Worm (Caenorhabditis elegans) whole organism, L4 larva: ENCODE measurements around the gene Y69H2.17.
A peak's percentile ranks its signal among the peaks of the same experiment; 100 is the strongest.

ENCODE experiments used
- F26F4.8 ChIP-seq: fragments of 200-800 bp; sonication (Bioruptor generic); conservative IDR thresholded peaks from 2 replicates; pipeline ENCODE4 v1.3.6; 2022; ENCODE audit warnings: missing genetic modification characterization, missing compliant biosample characterization
- F44E2.7 ChIP-seq: fragments of 200-800 bp; sonication (Bioruptor generic); IDR thresholded peaks from 2 replicates; pipeline ENCODE4 v2.1.2; 2022; ENCODE audit warnings: missing genetic modification characterization, missing compliant biosample characterization
- Y5F2A.4 ChIP-seq: fragments of 200-800 bp; sonication (Bioruptor generic); optimal IDR thresholded peaks from 2 replicates; lab custom pipeline; 2018; ENCODE audit warnings: mild to moderate bottlenecking, missing genetic modification characterization, missing compliant biosample characterization
- ZK546.5 ChIP-seq, 2 experiments: sonication (generic microtip); optimal IDR thresholded peaks; 2 replicates each; lab custom pipeline; 2017; ENCODE audit warnings: missing biosample characterization in 2 of 2, missing genetic modification characterization in 2 of 2
- ceh-28 ChIP-seq: fragments of 150-350 bp; optimal IDR thresholded peaks from 2 replicates; lab custom pipeline; 2014; ENCODE audit warnings: missing biosample characterization, missing genetic modification reagents, missing genetic modification characterization
- ceh-44 ChIP-seq: fragments of 200-800 bp; sonication (Bioruptor generic); IDR thresholded peaks from 2 replicates; pipeline ENCODE4 v1.3.6; 2022; ENCODE audit warnings: missing genetic modification reagents, missing genetic modification characterization, missing compliant biosample characterization
- ces-1 ChIP-seq: fragments of 150-350 bp; sonication (generic microtip); optimal IDR thresholded peaks from 4 replicates; lab custom pipeline; 2014; ENCODE audit warnings: missing biosample characterization, missing genetic modification reagents, missing genetic modification characterization
- ctbp-1 ChIP-seq: fragments of 200-800 bp; sonication (Bioruptor generic); IDR thresholded peaks from 2 replicates; pipeline ENCODE4 v1.3.6; 2022; ENCODE audit warnings: missing genetic modification reagents, missing genetic modification characterization, missing compliant biosample characterization
- daf-19 ChIP-seq: fragments of 200-800 bp; sonication (Bioruptor generic); conservative IDR thresholded peaks from 2 replicates; pipeline ENCODE4 v1.3.6; 2022; ENCODE audit warnings: missing genetic modification characterization, missing compliant biosample characterization
- daf-8 ChIP-seq: fragments of 200-800 bp; sonication (Bioruptor generic); IDR thresholded peaks from 2 replicates; pipeline ENCODE4 v1.3.6; 2022; ENCODE audit warnings: missing genetic modification characterization, missing compliant biosample characterization
- dmd-9 ChIP-seq: fragments of 200-800 bp; sonication (Bioruptor generic); IDR thresholded peaks from 2 replicates; pipeline ENCODE4 v1.3.6; 2022; ENCODE audit warnings: missing genetic modification reagents, missing genetic modification characterization, missing compliant biosample characterization
- dpl-1 ChIP-seq: fragments of 150-350 bp; optimal IDR thresholded peaks from 2 replicates; lab custom pipeline; 2014; ENCODE audit warnings: missing biosample characterization, missing genetic modification reagents, missing genetic modification characterization
- dve-1 ChIP-seq: sonication (generic microtip); optimal IDR thresholded peaks from 2 replicates; lab custom pipeline; 2017; ENCODE audit warnings: antibody characterized with exemption, mild to moderate bottlenecking, missing genetic modification characterization, missing compliant biosample characterization; ENCODE audit not compliant: insufficient read depth
- hlh-11 ChIP-seq: fragments of 200-800 bp; sonication (Bioruptor generic); optimal IDR thresholded peaks from 2 replicates; lab custom pipeline; 2018; ENCODE audit warnings: mild to moderate bottlenecking, missing genetic modification characterization, missing compliant biosample characterization
- hmg-1.1 ChIP-seq: fragments of 200-800 bp; sonication (Bioruptor generic); IDR thresholded peaks from 2 replicates; pipeline ENCODE4 v1.3.6; 2022; ENCODE audit warnings: missing genetic modification reagents, missing genetic modification characterization, missing compliant biosample characterization
- lin-38 ChIP-seq: fragments of 200-800 bp; sonication (Bioruptor generic); IDR thresholded peaks from 2 replicates; pipeline ENCODE4 v1.3.6; 2022; ENCODE audit warnings: missing genetic modification reagents, missing genetic modification characterization, missing compliant biosample characterization
- lir-3 ChIP-seq: sonication (generic microtip); optimal IDR thresholded peaks from 2 replicates; lab custom pipeline; 2016; ENCODE audit warnings: mild to moderate bottlenecking, missing genetic modification characterization, missing compliant biosample characterization
- lsy-2 ChIP-seq, 2 experiments: fragments of 150-350 bp in 1 of 2; sonication (generic microtip) in 1 of 2; optimal IDR thresholded peaks; 2 replicates each; lab custom pipeline; 2014 to 2017; ENCODE audit warnings: missing biosample characterization in 2 of 2, missing genetic modification characterization in 2 of 2
- madf-5 ChIP-seq, 2 experiments: fragments of 200-800 bp; sonication (Bioruptor generic); IDR thresholded peaks; 2 replicates each; pipeline ENCODE4 v1.3.6; 2022; ENCODE audit warnings: missing compliant biosample characterization in 2 of 2, missing genetic modification characterization in 2 of 2
- mep-1 ChIP-seq: fragments of 150-350 bp; sonication (generic microtip); optimal IDR thresholded peaks from 3 replicates; lab custom pipeline; 2014; ENCODE audit warnings: missing biosample characterization, missing genetic modification characterization
- mes-2 ChIP-seq: sonication (generic microtip); optimal IDR thresholded peaks from 2 replicates; lab custom pipeline; 2016; ENCODE audit warnings: missing genotype, mild to moderate bottlenecking, missing genetic modification characterization, missing compliant biosample characterization; ENCODE audit not compliant: poor library complexity, severe bottlenecking
- mxl-2 ChIP-seq: fragments of 200-800 bp; sonication (Bioruptor generic); conservative IDR thresholded peaks from 2 replicates; pipeline ENCODE4 v1.3.6; 2022; ENCODE audit warnings: missing genetic modification reagents, missing genetic modification characterization, missing compliant biosample characterization
- nhr-10 ChIP-seq: fragments of 150-350 bp; optimal IDR thresholded peaks from 2 replicates; lab custom pipeline; 2014; ENCODE audit warnings: missing biosample characterization, missing genetic modification characterization
- nhr-111 ChIP-seq: fragments of 200-800 bp; sonication (Bioruptor generic); optimal IDR thresholded peaks from 2 replicates; lab custom pipeline; 2018; ENCODE audit warnings: mild to moderate bottlenecking, missing genetic modification characterization, missing compliant biosample characterization
- nhr-237 ChIP-seq: sonication (generic microtip); optimal IDR thresholded peaks from 2 replicates; lab custom pipeline; 2017; ENCODE audit warnings: missing biosample characterization, missing genetic modification characterization
- nhr-28 ChIP-seq: fragments of 150-350 bp; optimal IDR thresholded peaks from 2 replicates; lab custom pipeline; 2014; ENCODE audit warnings: missing biosample characterization, missing genetic modification characterization
- nhr-48 ChIP-seq: sonication (generic microtip); optimal IDR thresholded peaks from 2 replicates; lab custom pipeline; 2016; ENCODE audit warnings: mild to moderate bottlenecking, missing genetic modification characterization, missing compliant biosample characterization
- nhr-6 ChIP-seq: fragments of 150-350 bp; optimal IDR thresholded peaks from 2 replicates; lab custom pipeline; 2014; ENCODE audit warnings: missing biosample characterization, missing genetic modification characterization
- nhr-76 ChIP-seq: fragments of 150-350 bp; optimal IDR thresholded peaks from 2 replicates; lab custom pipeline; 2014; ENCODE audit warnings: missing biosample characterization, missing genetic modification characterization
- php-3 ChIP-seq: fragments of 200-800 bp; sonication (Bioruptor generic); IDR thresholded peaks from 2 replicates; pipeline ENCODE4 v1.3.6; 2022; ENCODE audit warnings: missing genetic modification reagents, missing genetic modification characterization, missing compliant biosample characterization
- rbr-2 ChIP-seq: sonication (generic microtip); optimal IDR thresholded peaks from 2 replicates; lab custom pipeline; 2016; ENCODE audit warnings: missing genotype, missing genetic modification characterization, missing compliant biosample characterization
- sdz-12 ChIP-seq: fragments of 200-800 bp; sonication (Bioruptor generic); optimal IDR thresholded peaks from 2 replicates; lab custom pipeline; 2018; ENCODE audit warnings: mild to moderate bottlenecking, missing genetic modification characterization, missing compliant biosample characterization
- set-16 ChIP-seq: fragments of 200-800 bp; sonication (Bioruptor generic); IDR thresholded peaks from 2 replicates; pipeline ENCODE4 v1.3.6; 2022; ENCODE audit warnings: missing genetic modification reagents, missing genetic modification characterization, missing compliant biosample characterization
- skn-1 ChIP-seq: fragments of 150-350 bp; optimal IDR thresholded peaks from 2 replicates; lab custom pipeline; 2014; ENCODE audit warnings: missing biosample characterization, missing genetic modification characterization
- snpc-1.2 ChIP-seq: fragments of 200-800 bp; sonication (Bioruptor generic); IDR thresholded peaks from 2 replicates; pipeline ENCODE4 v1.3.6; 2022; ENCODE audit warnings: missing genetic modification reagents, missing genetic modification characterization, missing compliant biosample characterization
- tag-97 ChIP-seq: fragments of 200-800 bp; sonication (Bioruptor generic); IDR thresholded peaks from 2 replicates; pipeline ENCODE4 v1.3.6; 2022; ENCODE audit warnings: missing genetic modification characterization, missing compliant biosample characterization
- unc-62 ChIP-seq, 3 experiments: fragments of 150-350 bp in 1 of 3; sonication (generic microtip); optimal IDR thresholded peaks in 2 of 3; peaks in 1 of 3; 1 replicate in 1 of 3; 2 replicates in 2 of 3; lab custom pipeline; 2014 to 2017; ENCODE audit warnings: missing biosample characterization in 3 of 3, missing genetic modification characterization in 3 of 3, missing genetic modification reagents in 3 of 3, missing genotype in 1 of 3
- zfp-3 ChIP-seq: fragments of 200-800 bp; sonication (Bioruptor generic); conservative IDR thresholded peaks from 2 replicates; pipeline ENCODE4 v1.3.6; 2022; ENCODE audit warnings: missing genetic modification reagents, missing genetic modification characterization, missing compliant biosample characterization
- ztf-11 ChIP-seq: fragments of 150-350 bp; optimal IDR thresholded peaks from 2 replicates; lab custom pipeline; 2014; ENCODE audit warnings: missing biosample characterization, missing genetic modification characterization

The Y69H2.17 gene

DNA sequence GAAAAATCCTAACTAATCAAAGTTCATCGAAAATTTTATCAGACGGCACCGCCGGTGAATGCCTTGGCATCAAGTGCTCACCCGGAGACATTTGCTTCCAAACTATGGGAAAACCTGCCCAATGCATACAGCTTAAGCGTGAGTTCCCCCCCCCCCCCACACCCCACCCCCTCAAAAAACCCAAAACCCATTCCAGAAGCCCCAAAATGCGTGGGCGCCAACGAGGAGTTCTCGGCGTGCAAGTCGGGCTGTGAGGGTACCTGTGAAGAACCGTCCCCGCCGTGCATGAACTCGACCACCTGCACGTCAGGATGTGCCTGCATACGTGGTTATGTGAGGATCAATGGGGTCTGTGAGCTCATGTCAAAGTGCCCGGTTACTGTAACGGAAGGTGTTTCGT is 10.4 kb upstream of the Y69H2.17 start:
- TF ChIP-seq ztf-11 (tag; lab: Kevin White, UChicago) (no peak), daf-19 (GFP tag; lab: Robert Waterston, UW) (no peak), ceh-44 (no peak), dmd-9 (no peak), set-16 (GFP tag; lab: Robert Waterston, UW) (peak; percentile 70; the same call in 1 of the 2 replicates), lir-3 (no peak)

DNA sequence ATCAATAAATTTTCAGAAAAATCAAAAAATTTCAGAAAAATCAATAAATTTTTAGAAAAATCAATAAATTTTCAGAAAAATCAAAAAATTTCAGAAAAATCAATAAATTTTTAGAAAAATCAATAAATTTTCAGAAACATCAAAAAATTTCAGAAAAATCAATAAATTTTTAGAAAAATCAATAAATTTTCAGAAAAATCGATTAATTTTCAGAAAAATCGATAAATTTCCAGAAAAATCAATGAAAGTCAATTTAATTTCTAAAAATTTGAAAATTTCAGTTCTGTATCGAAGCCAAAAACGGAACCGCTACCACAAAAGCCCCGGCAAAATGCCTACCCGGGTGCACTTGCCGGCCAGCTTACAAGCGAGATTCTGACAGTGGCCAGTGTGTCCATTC is 9.3 kb upstream of the Y69H2.17 start:
- peak; percentile 37 for TF ChIP-seq ceh-28 (tag; lab: Kevin White, UChicago)

DNA sequence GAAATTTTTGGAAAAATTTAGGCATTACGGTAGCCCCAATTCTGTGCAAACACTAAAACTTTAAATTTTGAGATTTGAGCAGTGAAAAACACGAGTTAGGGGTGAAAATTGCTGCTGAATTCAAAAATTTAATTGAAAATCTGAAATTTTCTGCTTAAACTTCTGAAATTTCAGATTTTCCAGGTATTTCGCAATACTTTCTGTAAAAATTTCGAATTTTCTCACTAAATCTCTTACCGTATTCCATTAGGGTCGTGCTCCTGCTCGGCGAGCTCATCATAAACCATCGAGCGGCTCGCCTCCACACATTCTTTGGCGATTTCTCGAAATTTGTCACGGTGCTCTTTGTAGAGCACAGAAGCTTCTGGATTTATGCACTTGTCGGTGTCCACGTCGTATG is 2.6 kb downstream of the Y69H2.17 start:
- TF ChIP-seq ctbp-1 (GFP tag; lab: Robert Waterston, UW), result no peak
- TF ChIP-seq php-3 (GFP tag; lab: Robert Waterston, UW), result no peak
- no peak for TF ChIP-seq daf-8 (GFP tag; lab: Robert Waterston, UW)
- TF ChIP-seq F26F4.8 (GFP tag; lab: Robert Waterston, UW), result no peak
- no peak for TF ChIP-seq nhr-76 (tag; lab: Kevin White, UChicago)
- TF ChIP-seq nhr-111 (GFP tag; lab: Kevin White, UChicago), result no peak
- TF ChIP-seq lin-38, result no peak
- TF ChIP-seq dpl-1, result no peak
- no peak for TF ChIP-seq hmg-1.1 (GFP tag; lab: Robert Waterston, UW)
- no peak for TF ChIP-seq mes-2
- TF ChIP-seq madf-5 (GFP tag; IDR thresholded peaks at IDR 0.05; lab: Robert Waterston, UW), result no peak
- TF ChIP-seq unc-62 (GFP tag; optimal IDR thresholded peaks at IDR 0.05 in 1 of 2; lab: Kevin White, UChicago), result no peak
- TF ChIP-seq unc-62 (tag; optimal IDR thresholded peaks at IDR 0.05; lab: Kevin White, UChicago), result no peak
- no peak for TF ChIP-seq snpc-1.2 (GFP tag; lab: Robert Waterston, UW)
- no peak for TF ChIP-seq ces-1 (GFP tag; lab: Kevin White, UChicago)
- TF ChIP-seq hlh-11 (tag; lab: Kevin White, UChicago), result no peak
- no peak for TF ChIP-seq nhr-28 (tag; lab: Kevin White, UChicago)
- TF ChIP-seq nhr-48 (tag; lab: Kevin White, UChicago), result no peak
- TF ChIP-seq skn-1, result no peak
- no peak for TF ChIP-seq Y5F2A.4 (GFP tag; lab: Kevin White, UChicago)

DNA sequence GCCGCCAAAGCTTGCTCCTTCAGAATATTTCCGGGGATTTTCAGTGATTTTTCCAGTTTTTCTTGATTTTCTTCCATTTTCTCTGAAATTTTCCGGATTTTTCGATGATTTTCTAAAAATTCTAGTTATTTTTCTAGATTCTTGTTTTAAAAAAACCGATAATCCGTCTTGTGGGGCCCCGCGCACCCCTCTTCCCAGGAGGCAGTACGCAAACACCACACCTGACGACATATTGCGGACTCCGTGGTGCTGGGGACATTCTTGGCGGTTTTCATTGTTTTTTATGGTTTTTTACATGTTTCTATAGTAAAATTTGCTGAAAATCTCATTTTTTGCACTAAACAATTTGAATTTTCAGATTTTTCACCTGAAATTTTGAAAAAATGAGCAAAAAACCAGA is 4.9 kb downstream of the Y69H2.17 start, which contains the start of the genes ubc-19 and Y69H2.7:
ubc-19 (minus strand) TSS at position 82 of the 400 bp plus-strand sequence.
Y69H2.7 (plus strand) TSS at position 309 of the 400 bp plus-strand sequence.
- TF ChIP-seq unc-62 (GFP tag; optimal IDR thresholded peaks at IDR 0.05 in 1 of 2; lab: Kevin White, UChicago), result peak in 1 of 2 experiments; percentile 88
- no peak for TF ChIP-seq unc-62 (tag; optimal IDR thresholded peaks at IDR 0.05; lab: Kevin White, UChicago)
- TF ChIP-seq rbr-2 (tag; lab: Kevin White, UChicago), result peak; percentile 17
- peak; percentile 59 for TF ChIP-seq dpl-1
- TF ChIP-seq dve-1 (tag; lab: Kevin White, UChicago), result peak; percentile 31
- no peak for TF ChIP-seq ZK546.5 (tag; optimal IDR thresholded peaks at IDR 0.05; lab: Kevin White, UChicago)
- no peak for TF ChIP-seq tag-97 (GFP tag; lab: Robert Waterston, UW)
- TF ChIP-seq daf-8 (GFP tag; lab: Robert Waterston, UW), result no peak
- peak; percentile 26 for TF ChIP-seq mep-1 (tag; lab: Kevin White, UChicago)
- TF ChIP-seq sdz-12 (GFP tag; lab: Kevin White, UChicago), result no peak
- TF ChIP-seq nhr-237 (tag; lab: Kevin White, UChicago), result no peak
- no peak for TF ChIP-seq nhr-76 (tag; lab: Kevin White, UChicago)
- TF ChIP-seq lsy-2 (tag; optimal IDR thresholded peaks at IDR 0.05; lab: Kevin White, UChicago), result peak in 1 of 2 experiments; percentile 55
- no peak for TF ChIP-seq mxl-2
- no peak for TF ChIP-seq F44E2.7 (GFP tag; lab: Robert Waterston, UW)
- TF ChIP-seq zfp-3 (GFP tag; lab: Robert Waterston, UW), result no peak
- no peak for TF ChIP-seq nhr-6 (tag; lab: Kevin White, UChicago)
- TF ChIP-seq nhr-10 (tag; lab: Kevin White, UChicago), result no peak
- TF ChIP-seq lin-38, result peak; percentile 33; the same call in 1 of the 2 replicates
- TF ChIP-seq, all 104 proteins: peak for 7
